Worm (Caenorhabditis elegans): ENCODE data around the gene ZK637.14.

DNA sequence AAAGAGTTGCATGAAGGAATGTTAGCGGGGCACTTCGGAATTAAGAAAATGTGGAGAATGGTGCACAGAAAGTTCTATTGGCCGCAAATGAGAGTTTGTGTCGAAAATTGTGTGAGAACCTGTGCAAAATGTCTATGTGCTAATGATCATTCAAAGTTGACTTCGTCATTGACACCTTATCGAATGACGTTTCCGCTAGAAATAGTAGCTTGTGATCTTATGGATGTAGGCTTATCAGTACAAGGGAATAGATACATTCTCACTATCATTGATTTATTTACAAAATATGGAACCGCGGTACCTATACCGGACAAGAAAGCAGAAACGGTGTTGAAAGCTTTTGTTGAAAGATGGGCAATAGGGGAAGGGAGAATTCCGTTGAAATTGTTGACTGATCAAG lies 30.5 kb downstream of the ZK637.14 start:
- no peak for TF ChIP-seq ces-1 (GFP tag; optimal IDR thresholded peaks at IDR 0.05)
- TF ChIP-seq mdl-1 (tag; optimal IDR thresholded peaks at IDR 0.05): no peak
- no peak for TF ChIP-seq ceh-82 (tag; optimal IDR thresholded peaks at IDR 0.05)
- no peak for TF ChIP-seq pha-4 (GFP tag; IDR thresholded peaks at IDR 0.05)
- TF ChIP-seq pha-4 (tag; optimal IDR thresholded peaks at IDR 0.05): no peak
- TF ChIP-seq nhr-11 (tag; optimal IDR thresholded peaks at IDR 0.05): no peak
- no peak for TF ChIP-seq ceh-62 (tag; optimal IDR thresholded peaks at IDR 0.05)
- TF ChIP-seq zfp-2 (tag; optimal IDR thresholded peaks at IDR 0.05): no peak
- no peak for TF ChIP-seq skn-1 (tag; optimal IDR thresholded peaks at IDR 0.05)
- TF ChIP-seq mxl-3 (GFP tag; optimal IDR thresholded peaks at IDR 0.05): no peak
- no peak for TF ChIP-seq F49E8.2 (tag; optimal IDR thresholded peaks at IDR 0.05; ENCODE audit: borderline replicate concordance)
- TF ChIP-seq ama-1 (optimal IDR thresholded peaks at IDR 0.05): no peak
- TF ChIP-seq gei-8 (GFP tag; optimal IDR thresholded peaks at IDR 0.05): no peak
- no peak for TF ChIP-seq fos-1 (tag; optimal IDR thresholded peaks at IDR 0.05)
- TF ChIP-seq mep-1 (tag; optimal IDR thresholded peaks at IDR 0.05): no peak

Data from whole organism, L4 larva.